Worm (Caenorhabditis elegans) whole organism, L3 larva: ENCODE results near the gene nlp-58.

Experiments used
- R02D3.7 ChIP-seq: fragments of 150-350 bp; optimal IDR thresholded peaks from 2 replicates; lab custom pipeline; 2014; ENCODE audit warnings: missing biosample characterization, missing genetic modification characterization
- ZK546.5 ChIP-seq: sonication (generic microtip); optimal IDR thresholded peaks from 2 replicates; lab custom pipeline; 2017; ENCODE audit warnings: missing biosample characterization, missing genetic modification characterization
- ama-1 ChIP-seq: fragments of 150-350 bp; optimal IDR thresholded peaks from 2 replicates; lab custom pipeline; 2018
- ceh-16 ChIP-seq: sonication (generic microtip); optimal IDR thresholded peaks from 2 replicates; lab custom pipeline; 2017; ENCODE audit warnings: missing biosample characterization, missing genetic modification characterization
- ceh-28 ChIP-seq: fragments of 150-350 bp; optimal IDR thresholded peaks from 2 replicates; lab custom pipeline; 2014; ENCODE audit warnings: missing biosample characterization, missing genetic modification reagents, missing genetic modification characterization
- ceh-82 ChIP-seq: fragments of 150-350 bp; optimal IDR thresholded peaks from 2 replicates; lab custom pipeline; 2014; ENCODE audit warnings: missing biosample characterization, missing genetic modification characterization
- ceh-9 ChIP-seq: sonication (generic microtip); optimal IDR thresholded peaks from 2 replicates; lab custom pipeline; 2018; ENCODE audit warnings: missing biosample characterization, missing genetic modification characterization
- egl-27 ChIP-seq: sonication (generic microtip); optimal IDR thresholded peaks from 4 replicates; lab custom pipeline; 2017; ENCODE audit warnings: missing biosample characterization, missing genetic modification reagents, missing genetic modification characterization
- egl-5 ChIP-seq: fragments of 150-350 bp; optimal IDR thresholded peaks from 2 replicates; lab custom pipeline; 2017; ENCODE audit warnings: missing biosample characterization, missing genetic modification reagents, missing genetic modification characterization, inconsistent platforms
- elt-1 ChIP-seq: fragments of 150-350 bp; optimal IDR thresholded peaks from 2 replicates; lab custom pipeline; 2014; ENCODE audit warnings: missing biosample characterization, missing genetic modification characterization
- elt-2 ChIP-seq: sonication (generic microtip); optimal IDR thresholded peaks from 2 replicates; lab custom pipeline; 2016; ENCODE audit warnings: missing genetic modification reagents, mild to moderate bottlenecking, missing genetic modification characterization, missing compliant biosample characterization
- elt-3 ChIP-seq, 3 experiments: fragments of 150-350 bp in 1 of 3; sonication (generic microtip) in 2 of 3; optimal IDR thresholded peaks; 2 replicates in 2 of 3; 4 replicates in 1 of 3; lab custom pipeline; 2014 to 2017; ENCODE audit warnings: missing biosample characterization in 3 of 3, missing genetic modification characterization in 3 of 3
- eor-1 ChIP-seq, 2 experiments: fragments of 150-350 bp; optimal IDR thresholded peaks; 2 replicates each; lab custom pipeline; 2014 to 2018; ENCODE audit warnings: missing biosample characterization in 2 of 2, missing genetic modification characterization in 2 of 2
- fkh-10 ChIP-seq: sonication (generic microtip); optimal IDR thresholded peaks from 2 replicates; lab custom pipeline; 2017; ENCODE audit warnings: missing biosample characterization, missing genetic modification reagents, missing genetic modification characterization
- fos-1 ChIP-seq: fragments of 150-350 bp; optimal IDR thresholded peaks from 2 replicates; lab custom pipeline; 2014; ENCODE audit warnings: missing biosample characterization, missing genetic modification characterization
- hmg-11 ChIP-seq: sonication (generic microtip); optimal IDR thresholded peaks from 2 replicates; lab custom pipeline; 2016; ENCODE audit warnings: missing genetic modification characterization, missing compliant biosample characterization
- jun-1 ChIP-seq: fragments of 150-350 bp; optimal IDR thresholded peaks from 2 replicates; lab custom pipeline; 2014; ENCODE audit warnings: missing biosample characterization, missing genetic modification reagents, missing genetic modification characterization
- lin-15B ChIP-seq: fragments of 150-350 bp; optimal IDR thresholded peaks from 2 replicates; lab custom pipeline; 2014; ENCODE audit warnings: missing biosample characterization, missing genetic modification characterization
- lin-39 ChIP-seq: fragments of 150-350 bp; optimal IDR thresholded peaks from 2 replicates; lab custom pipeline; 2018; ENCODE audit warnings: missing biosample characterization, missing genetic modification reagents, missing genetic modification characterization
- lsy-12 ChIP-seq: sonication (generic microtip); optimal IDR thresholded peaks from 2 replicates; lab custom pipeline; 2016; ENCODE audit warnings: mild to moderate bottlenecking, missing genetic modification characterization, missing compliant biosample characterization
- mdl-1 ChIP-seq: fragments of 150-350 bp; optimal IDR thresholded peaks from 2 replicates; lab custom pipeline; 2014; ENCODE audit warnings: missing biosample characterization, missing genetic modification characterization
- mml-1 ChIP-seq: fragments of 150-350 bp; sonication (generic microtip); optimal IDR thresholded peaks from 3 replicates; lab custom pipeline; 2014; ENCODE audit warnings: missing biosample characterization, missing genetic modification characterization
- nfya-1 ChIP-seq: sonication (generic microtip); optimal IDR thresholded peaks from 2 replicates; lab custom pipeline; 2017; ENCODE audit warnings: missing genetic modification characterization, mild to moderate bottlenecking, missing compliant biosample characterization, antibody characterized with exemption, moderate library complexity; ENCODE audit not compliant: insufficient read depth
- nhr-11 ChIP-seq: fragments of 150-350 bp; optimal IDR thresholded peaks from 2 replicates; lab custom pipeline; 2014; ENCODE audit warnings: missing biosample characterization, missing genetic modification characterization
- nhr-12 ChIP-seq: fragments of 150-350 bp; optimal IDR thresholded peaks from 2 replicates; lab custom pipeline; 2014; ENCODE audit warnings: missing biosample characterization, missing genetic modification characterization
- nhr-23 ChIP-seq: fragments of 150-350 bp; optimal IDR thresholded peaks from 2 replicates; lab custom pipeline; 2014; ENCODE audit warnings: missing biosample characterization, missing genetic modification reagents, missing genetic modification characterization
- nhr-25 ChIP-seq: sonication (generic microtip); optimal IDR thresholded peaks from 2 replicates; lab custom pipeline; 2017; ENCODE audit warnings: missing biosample characterization, missing genetic modification characterization
- nhr-28 ChIP-seq: fragments of 150-350 bp; optimal IDR thresholded peaks from 2 replicates; lab custom pipeline; 2014; ENCODE audit warnings: missing biosample characterization, missing genetic modification characterization
- nhr-43 ChIP-seq: sonication (generic microtip); optimal IDR thresholded peaks from 2 replicates; lab custom pipeline; 2016; ENCODE audit warnings: mild to moderate bottlenecking, missing genetic modification characterization, missing compliant biosample characterization; ENCODE audit not compliant: poor library complexity, severe bottlenecking
- nhr-67 ChIP-seq: fragments of 150-350 bp; optimal IDR thresholded peaks from 2 replicates; lab custom pipeline; 2014; ENCODE audit warnings: missing biosample characterization, missing genetic modification characterization
- nhr-77 ChIP-seq: fragments of 150-350 bp; optimal IDR thresholded peaks from 2 replicates; lab custom pipeline; 2014; ENCODE audit warnings: missing biosample characterization, missing genetic modification characterization
- skn-1 ChIP-seq: fragments of 150-350 bp; optimal IDR thresholded peaks from 2 replicates; lab custom pipeline; 2014; ENCODE audit warnings: missing biosample characterization, missing genetic modification characterization
- snpc-4 ChIP-seq: fragments of 150-350 bp; optimal IDR thresholded peaks from 2 replicates; lab custom pipeline; 2014; ENCODE audit warnings: missing biosample characterization, missing genetic modification characterization
- tbx-2 ChIP-seq: sonication (generic microtip); optimal IDR thresholded peaks from 2 replicates; lab custom pipeline; 2016; ENCODE audit warnings: mild to moderate bottlenecking, missing genetic modification characterization, missing compliant biosample characterization
- unc-39 ChIP-seq: sonication (generic microtip); optimal IDR thresholded peaks from 4 replicates; lab custom pipeline; 2017; ENCODE audit warnings: missing biosample characterization, missing genetic modification characterization
- unc-62 ChIP-seq: fragments of 150-350 bp; sonication (generic microtip); optimal IDR thresholded peaks from 4 replicates; lab custom pipeline; 2014; ENCODE audit warnings: missing biosample characterization, missing genetic modification reagents, missing genetic modification characterization
- zag-1 ChIP-seq: fragments of 150-350 bp; optimal IDR thresholded peaks from 2 replicates; lab custom pipeline; 2014; ENCODE audit warnings: missing biosample characterization, missing genetic modification characterization
- ztf-11 ChIP-seq: fragments of 150-350 bp; optimal IDR thresholded peaks from 2 replicates; lab custom pipeline; 2014; ENCODE audit warnings: missing biosample characterization, missing genetic modification characterization
- ztf-4 ChIP-seq: fragments of 150-350 bp; optimal IDR thresholded peaks from 2 replicates; lab custom pipeline; 2014; ENCODE audit warnings: missing biosample characterization, missing genetic modification characterization

nlp-58 gene

DNA sequence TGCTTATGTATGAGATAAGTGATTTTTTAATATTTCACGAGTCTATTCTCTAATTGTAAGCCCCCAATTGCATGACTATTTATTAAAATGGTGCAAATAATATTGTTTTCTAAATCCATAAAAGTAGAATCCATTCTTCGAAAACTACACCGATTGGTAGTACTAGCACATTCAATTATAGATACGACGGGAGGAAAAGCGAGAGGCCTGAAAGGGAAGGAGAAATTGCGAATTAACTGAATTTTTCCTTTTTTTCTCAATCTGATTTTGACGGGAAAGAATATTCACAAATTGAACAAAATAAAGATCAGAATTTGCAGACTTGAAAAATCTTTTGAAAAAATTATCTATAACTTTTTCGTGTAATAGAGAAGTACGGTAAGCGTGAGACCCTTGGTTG is 28.5 kb upstream of the nlp-58 start:
- peak; percentile 62 for TF ChIP-seq fkh-10 (GFP tag; lab: Kevin White, UChicago)
- no peak for TF ChIP-seq eor-1 (tag; optimal IDR thresholded peaks at IDR 0.05; lab: Kevin White, UChicago)

ce11 chrV:9976138-9976537 is 27.4 kb upstream of the nlp-58 start, which contains the start of gene unc-41:
Gene unc-41, minus strand, starts transcription at chrV:9976238.
- TF ChIP-seq nhr-23 (tag; lab: Kevin White, UChicago) (no peak), nhr-43 (tag; lab: Kevin White, UChicago) (no peak), zag-1 (tag; lab: Kevin White, UChicago) (no peak), ceh-82 (tag; lab: Kevin White, UChicago) (no peak), lsy-12 (tag; lab: Kevin White, UChicago) (no peak), lin-39 (no peak), egl-5 (tag; lab: Kevin White, UChicago) (no peak), nfya-1 (tag; lab: Kevin White, UChicago) (no peak), nhr-67 (tag; lab: Kevin White, UChicago) (no peak), ceh-9 (tag; lab: Kevin White, UChicago) (no peak), elt-3 (tag; optimal IDR thresholded peaks at IDR 0.05; lab: Kevin White, UChicago) (no peak), fos-1 (tag; lab: Kevin White, UChicago) (no peak)

ce11 chrV:9974264-9974663 is 25.5 kb upstream of the nlp-58 start:
- TF ChIP-seq ceh-82 (tag; lab: Kevin White, UChicago) (no peak), nhr-77 (no peak), fkh-10 (GFP tag; lab: Kevin White, UChicago) (peak; percentile 72), lin-39 (peak; percentile 1), eor-1 (tag; optimal IDR thresholded peaks at IDR 0.05; lab: Kevin White, UChicago) (no peak), elt-1 (no peak), nfya-1 (tag; lab: Kevin White, UChicago) (peak; percentile 46), egl-27 (no peak), egl-5 (tag; lab: Kevin White, UChicago) (no peak), ceh-28 (no peak), elt-3 (tag; optimal IDR thresholded peaks at IDR 0.05; lab: Kevin White, UChicago) (no peak), nhr-28 (tag; lab: Kevin White, UChicago) (no peak), ceh-9 (tag; lab: Kevin White, UChicago) (no peak), nhr-25 (tag; lab: Kevin White, UChicago) (no peak), ceh-16 (tag; lab: Kevin White, UChicago) (no peak)

ce11 chrV:9970119-9970518 is 21.4 kb upstream of the nlp-58 start:
- peak; percentile 61 for TF ChIP-seq lsy-12 (tag; lab: Kevin White, UChicago)
- TF ChIP-seq ZK546.5 (tag; lab: Kevin White, UChicago), result no peak
- peak; percentile 23 for TF ChIP-seq ceh-82 (tag; lab: Kevin White, UChicago)
- peak; percentile 90 for TF ChIP-seq lin-39
- peak; percentile 76 for TF ChIP-seq ztf-4
- TF ChIP-seq lin-15B (tag; lab: Kevin White, UChicago), result peak; percentile 21
- peak; percentile 2 for TF ChIP-seq jun-1 (tag; lab: Kevin White, UChicago)
- no peak for TF ChIP-seq ceh-9 (tag; lab: Kevin White, UChicago)
- TF ChIP-seq snpc-4 (tag; lab: Kevin White, UChicago), result peak; percentile 22
- peak; percentile 79 for TF ChIP-seq hmg-11
- no peak for TF ChIP-seq mml-1 (tag; lab: Kevin White, UChicago)
- peak; percentile 16 for TF ChIP-seq unc-62 (GFP tag; lab: Kevin White, UChicago)
- TF ChIP-seq egl-5 (tag; lab: Kevin White, UChicago), result peak; percentile 59
- peak; percentile 53 for TF ChIP-seq ama-1 (lab: Kevin White, UChicago)
- TF ChIP-seq nhr-77, result peak; percentile 38
- peak; percentile 11 for TF ChIP-seq R02D3.7
- TF ChIP-seq tbx-2, result peak; percentile 67
- TF ChIP-seq ceh-16 (tag; lab: Kevin White, UChicago), result peak; percentile 9
- TF ChIP-seq skn-1 (tag; lab: Kevin White, UChicago), result peak; percentile 2
- no peak for TF ChIP-seq nhr-11 (tag; lab: Kevin White, UChicago)
- TF ChIP-seq nhr-12, result no peak
- TF ChIP-seq elt-2 (tag; lab: Kevin White, UChicago), result peak; percentile 52
- TF ChIP-seq mdl-1 (tag; lab: Kevin White, UChicago), result no peak
- no peak for TF ChIP-seq unc-39 (tag; lab: Kevin White, UChicago)
- TF ChIP-seq nfya-1 (tag; lab: Kevin White, UChicago), result peak; percentile 70
- TF ChIP-seq nhr-43 (tag; lab: Kevin White, UChicago), result peak; percentile 62
- TF ChIP-seq nhr-28 (tag; lab: Kevin White, UChicago), result no peak
- TF ChIP-seq ztf-11 (tag; lab: Kevin White, UChicago), result no peak
